Fruit fly (Drosophila melanogaster) S2 (cell line): Measurements from ENCODE around the gene CG32437.

Source experiments
- CG8478 ChIP-seq: fragments of >200 bp; optimal IDR thresholded peaks from 2 replicates; lab custom pipeline; 2018
- CTCF ChIP-seq, 2 experiments: fragments of >200 bp; optimal IDR thresholded peaks; 2 replicates each; lab custom pipeline; 2018

CG32437 gene

DNA sequence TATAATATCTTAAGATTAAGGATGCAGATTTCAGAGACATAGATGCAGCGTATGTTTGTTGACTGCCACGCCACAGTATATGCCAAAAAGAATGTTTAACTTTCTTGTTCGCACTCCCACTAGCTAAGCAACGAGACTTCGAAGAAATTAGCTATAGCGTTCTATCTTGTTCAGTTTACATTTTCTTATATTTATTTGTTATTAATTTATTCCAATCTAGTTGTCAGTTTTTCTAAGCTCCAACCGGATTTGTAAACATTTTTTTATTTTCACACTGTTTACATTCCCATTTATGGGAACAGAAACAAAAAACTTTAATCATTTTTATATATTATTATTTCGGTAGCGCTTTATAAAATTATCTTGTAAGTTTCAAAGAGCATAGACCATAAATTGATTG is at the start of gene CG32437:
Gene CG32437, plus strand, starts transcription at position 301 of the 400 bp plus-strand sequence.
- no peak for TF ChIP-seq CG8478 (lab: Kevin White, UChicago)

- TF ChIP-seq CTCF (optimal IDR thresholded peaks at IDR 0.05; lab: Kevin White, UChicago) (peak; percentile 60 to 75), CG8478 (lab: Kevin White, UChicago) (no peak)
Observed at dm6 chr3L:21317416-21318259, 39.8 kb upstream of the CG32437 start, which contains the start of gene Pc. TSS of gene Pc (minus strand) at chr3L:21318020.

dm6 chr3L:21318474-21318873 is 39.0 kb upstream of the CG32437 start, which contains the start of gene Rab26:
TSS of gene Rab26 (plus strand) at chr3L:21318774.
- TF ChIP-seq CG8478 (lab: Kevin White, UChicago), result no peak
- TF ChIP-seq CTCF (optimal IDR thresholded peaks at IDR 0.05; lab: Kevin White, UChicago), result no peak

- TF ChIP-seq CTCF (optimal IDR thresholded peaks at IDR 0.05; lab: Kevin White, UChicago), result no peak
- TF ChIP-seq CG8478 (lab: Kevin White, UChicago), result no peak
Observed at dm6 chr3L:21319313-21319907, 38.1 kb upstream of the CG32437 start.

dm6 chr3L:21319957-21320356 is 37.5 kb upstream of the CG32437 start:
- TF ChIP-seq CTCF (optimal IDR thresholded peaks at IDR 0.05; lab: Kevin White, UChicago) (no peak), CG8478 (lab: Kevin White, UChicago) (no peak)

DNA sequence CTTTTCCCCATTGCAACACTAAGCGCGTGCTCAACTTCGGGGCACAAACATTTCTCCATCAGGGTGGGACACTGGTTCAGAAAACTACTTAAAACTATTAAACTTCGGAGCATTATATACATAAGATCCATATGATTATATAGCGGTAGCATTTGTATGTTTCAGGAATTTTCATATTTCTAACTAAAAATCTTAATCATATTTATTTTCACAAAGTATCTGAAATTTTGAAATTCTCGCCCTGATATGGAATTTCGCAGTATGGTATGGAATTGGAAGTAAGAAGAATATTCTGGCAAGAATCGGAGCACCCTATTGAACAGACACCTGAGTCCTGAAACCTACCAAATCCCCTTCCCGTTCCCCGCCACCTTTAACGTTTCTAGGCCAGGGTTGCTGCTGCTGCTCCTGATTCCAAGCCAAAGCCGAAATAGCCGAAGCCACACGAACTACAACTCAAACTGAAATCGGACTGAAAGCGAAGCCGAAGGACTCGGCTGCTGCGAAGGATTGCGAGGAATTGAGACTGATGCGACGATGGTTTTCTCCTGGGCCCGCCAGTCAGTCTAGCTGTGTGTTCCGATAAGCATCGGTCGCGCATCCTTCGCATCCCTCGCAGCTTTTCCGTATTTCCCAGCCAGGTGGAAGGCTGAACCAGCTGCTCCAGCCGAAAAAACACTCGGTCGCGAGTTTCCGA is 35.5 kb upstream of the CG32437 start:
- TF ChIP-seq CG8478 (lab: Kevin White, UChicago), result no peak
- TF ChIP-seq CTCF (optimal IDR thresholded peaks at IDR 0.05; lab: Kevin White, UChicago), result no peak

dm6 chr3L:21324724-21325123 is 32.8 kb upstream of the CG32437 start:
- TF ChIP-seq CG8478 (lab: Kevin White, UChicago), result no peak
- TF ChIP-seq CTCF (optimal IDR thresholded peaks at IDR 0.05; lab: Kevin White, UChicago), result no peak

dm6 chr3L:21334999-21335631 is 22.4 kb upstream of the CG32437 start, which contains the start of gene Tsr1:
TSS of gene Tsr1 (plus strand) at chr3L:21335215.
- TF ChIP-seq CG8478 (lab: Kevin White, UChicago), result no peak
- TF ChIP-seq CTCF (optimal IDR thresholded peaks at IDR 0.05; lab: Kevin White, UChicago), result peak in 1 of 2 experiments; percentile 33

DNA sequence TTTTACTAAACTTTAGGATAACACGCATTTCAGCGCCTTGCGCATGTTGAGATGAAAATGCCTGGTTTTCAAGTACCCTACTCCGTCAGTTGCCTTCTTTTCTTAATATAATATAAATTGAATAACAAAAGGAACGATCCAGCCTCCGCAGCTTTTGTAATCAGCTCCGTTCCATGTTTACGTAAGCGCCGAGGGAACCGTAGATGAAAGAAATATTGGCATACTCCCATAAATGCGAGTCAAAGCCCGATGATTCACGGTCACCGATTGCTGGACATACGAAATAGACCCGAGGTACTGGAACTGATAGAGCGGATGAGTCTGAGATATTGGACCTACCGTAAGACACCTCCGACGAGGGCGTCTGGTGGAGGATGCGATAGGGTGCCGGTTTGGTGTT is 14.9 kb upstream of the CG32437 start:
- TF ChIP-seq CTCF (optimal IDR thresholded peaks at IDR 0.05; lab: Kevin White, UChicago), result no peak
- TF ChIP-seq CG8478 (lab: Kevin White, UChicago), result no peak

dm6 chr3L:21343254-21344083 is 14.0 kb upstream of the CG32437 start, which contains the start of the genes Tbc1d8-9 and CG32436:
TSS of gene Tbc1d8-9 (minus strand) at chr3L:21343716.
TSS of gene CG32436 (plus strand) at chr3L:21344033.
- TF ChIP-seq CTCF (optimal IDR thresholded peaks at IDR 0.05; lab: Kevin White, UChicago) (no peak), CG8478 (lab: Kevin White, UChicago) (no peak)

dm6 chr3L:21346463-21347196 is 10.9 kb upstream of the CG32437 start:
- TF ChIP-seq CTCF (optimal IDR thresholded peaks at IDR 0.05; lab: Kevin White, UChicago), result no peak
- TF ChIP-seq CG8478 (lab: Kevin White, UChicago), result no peak

DNA sequence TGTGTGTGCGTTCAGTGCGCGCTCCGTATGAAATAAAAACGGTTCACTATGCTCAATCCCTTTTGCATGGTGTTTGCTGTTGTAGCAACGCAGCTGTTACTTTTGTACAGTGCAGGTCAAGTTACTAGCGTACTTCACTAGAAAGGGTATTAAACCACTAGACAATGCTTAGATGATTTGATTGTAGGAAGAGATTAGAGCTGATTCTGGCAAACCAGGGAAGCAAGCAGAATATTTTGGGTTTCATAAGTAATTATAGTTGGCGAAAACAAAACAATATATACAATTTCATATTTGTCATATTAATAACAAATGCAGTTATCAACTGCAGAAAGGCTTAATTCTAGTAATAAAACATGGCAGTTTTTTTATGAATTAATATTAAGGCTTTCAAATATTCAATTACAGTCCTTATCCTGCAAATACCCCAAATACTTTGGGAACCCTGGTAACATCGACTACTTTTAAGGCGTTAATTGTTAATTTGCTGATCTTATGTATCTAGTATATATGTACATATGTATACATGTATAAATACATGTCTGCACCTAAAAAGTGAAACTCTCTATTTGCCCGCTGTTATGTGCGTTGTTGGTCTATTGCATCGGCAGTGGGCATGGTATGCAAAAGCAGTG is 10.2 kb upstream of the CG32437 start:
- TF ChIP-seq CG8478 (lab: Kevin White, UChicago) (no peak), CTCF (optimal IDR thresholded peaks at IDR 0.05; lab: Kevin White, UChicago) (no peak)
